Worm (Caenorhabditis elegans) whole organism, L1 larva: Measurements from ENCODE around the gene Y6D1A.1.

Experiments
- C16A3.4 ChIP-seq: fragments of 150-350 bp; optimal IDR thresholded peaks from 2 replicates; lab custom pipeline; 2014; ENCODE audit warnings: missing biosample characterization, missing genetic modification characterization
- C34B4.2 ChIP-seq: sonication (generic microtip); optimal IDR thresholded peaks from 2 replicates; lab custom pipeline; 2017; ENCODE audit warnings: mild to moderate bottlenecking, missing genetic modification characterization, missing compliant biosample characterization
- aha-1 ChIP-seq: fragments of 150-350 bp; optimal IDR thresholded peaks from 2 replicates; lab custom pipeline; 2014; ENCODE audit warnings: missing biosample characterization, missing genetic modification characterization
- ama-1 ChIP-seq: fragments of 150-350 bp; optimal IDR thresholded peaks from 2 replicates; lab custom pipeline; 2014
- blmp-1 ChIP-seq: fragments of 150-350 bp; optimal IDR thresholded peaks from 2 replicates; lab custom pipeline; 2014; ENCODE audit warnings: missing biosample characterization, missing genetic modification characterization
- ceh-63 ChIP-seq: fragments of 200-800 bp; sonication (Bioruptor generic); optimal IDR thresholded peaks from 2 replicates; lab custom pipeline; 2018; ENCODE audit warnings: mild to moderate bottlenecking, missing genetic modification characterization, missing compliant biosample characterization
- ceh-8 ChIP-seq: fragments of 200-800 bp; sonication (Bioruptor generic); optimal IDR thresholded peaks from 2 replicates; lab custom pipeline; 2018; ENCODE audit warnings: mild to moderate bottlenecking, missing genetic modification characterization, moderate library complexity, missing compliant biosample characterization
- ceh-88 ChIP-seq: fragments of 200-800 bp; sonication (Bioruptor generic); IDR thresholded peaks from 2 replicates; pipeline ENCODE4 v1.3.6; 2022; ENCODE audit warnings: missing genetic modification characterization, missing compliant biosample characterization
- efl-1 ChIP-seq, 4 experiments: fragments of 150-350 bp; optimal IDR thresholded peaks in 3 of 4; peaks in 1 of 4; 1 replicate in 1 of 4; 2 replicates in 3 of 4; lab custom pipeline; 2014; ENCODE audit warnings: missing biosample characterization in 2 of 4, missing genetic modification characterization in 2 of 4, missing genetic modification reagents in 2 of 4
- egl-13 ChIP-seq: sonication (generic microtip); optimal IDR thresholded peaks from 2 replicates; lab custom pipeline; 2016; ENCODE audit warnings: missing genotype, missing genetic modification reagents, missing genetic modification characterization, missing compliant biosample characterization
- egl-27 ChIP-seq, 2 experiments: fragments of 150-350 bp in 1 of 2; sonication (generic microtip); optimal IDR thresholded peaks; 3 replicates each; lab custom pipeline; 2017 to 2018; ENCODE audit warnings: missing biosample characterization in 2 of 2, missing genetic modification characterization in 2 of 2, missing genetic modification reagents in 2 of 2
- elt-2 ChIP-seq: sonication (generic microtip); optimal IDR thresholded peaks from 2 replicates; lab custom pipeline; 2016; ENCODE audit warnings: missing genetic modification characterization, mild to moderate bottlenecking, inconsistent platforms, missing compliant biosample characterization, missing genetic modification reagents
- elt-3 ChIP-seq, 6 experiments: fragments of 150-350 bp in 1 of 6; sonication (generic microtip); optimal IDR thresholded peaks; 2 replicates each; lab custom pipeline; 2017 to 2018; ENCODE audit warnings: missing biosample characterization in 6 of 6, missing genetic modification characterization in 6 of 6, inconsistent platforms in 1 of 6
- fkh-4 ChIP-seq: sonication (generic microtip); optimal IDR thresholded peaks from 2 replicates; lab custom pipeline; 2016; ENCODE audit warnings: missing compliant biosample characterization, missing genetic modification characterization, borderline replicate concordance
- fkh-8 ChIP-seq: sonication (generic microtip); optimal IDR thresholded peaks from 2 replicates; lab custom pipeline; 2016; ENCODE audit warnings: mild to moderate bottlenecking, missing genetic modification characterization, missing compliant biosample characterization
- grh-1 ChIP-seq: fragments of 200-800 bp; sonication (Bioruptor generic); IDR thresholded peaks from 2 replicates; pipeline ENCODE4 v1.3.6; 2022; ENCODE audit warnings: missing genetic modification reagents, missing genetic modification characterization, missing compliant biosample characterization
- hlh-4 ChIP-seq: sonication (generic microtip); optimal IDR thresholded peaks from 2 replicates; lab custom pipeline; 2016; ENCODE audit warnings: mild to moderate bottlenecking, missing genetic modification characterization, missing compliant biosample characterization
- lin-13 ChIP-seq: fragments of 150-350 bp; optimal IDR thresholded peaks from 2 replicates; lab custom pipeline; 2014; ENCODE audit warnings: missing biosample characterization, missing genetic modification reagents, missing genetic modification characterization
- lin-14 ChIP-seq: fragments of 200-800 bp; sonication (Bioruptor generic); optimal IDR thresholded peaks from 2 replicates; lab custom pipeline; 2018; ENCODE audit warnings: mild to moderate bottlenecking, missing genetic modification characterization, moderate library complexity, missing compliant biosample characterization
- lir-3 ChIP-seq: sonication (generic microtip); optimal IDR thresholded peaks from 2 replicates; lab custom pipeline; 2016; ENCODE audit warnings: mild to moderate bottlenecking, missing genetic modification characterization, moderate library complexity, missing compliant biosample characterization; ENCODE audit not compliant: poor library complexity
- lsy-2 ChIP-seq, 2 experiments: fragments of 150-350 bp; optimal IDR thresholded peaks; 2 replicates each; lab custom pipeline; 2014; ENCODE audit warnings: missing biosample characterization in 2 of 2, missing genetic modification characterization in 2 of 2
- mab-9 ChIP-seq: fragments of 200-800 bp; sonication (Bioruptor generic); IDR thresholded peaks from 2 replicates; pipeline ENCODE4 v1.3.6; 2022; ENCODE audit warnings: missing genetic modification reagents, missing genetic modification characterization, missing compliant biosample characterization
- mef-2 ChIP-seq: fragments of 150-350 bp; optimal IDR thresholded peaks from 2 replicates; lab custom pipeline; 2014; ENCODE audit warnings: missing biosample characterization, missing genetic modification characterization
- nhr-11 ChIP-seq: fragments of 150-350 bp; optimal IDR thresholded peaks from 2 replicates; lab custom pipeline; 2014; ENCODE audit warnings: missing biosample characterization, missing genetic modification characterization
- nhr-19 ChIP-seq: fragments of 200-800 bp; sonication (Bioruptor generic); conservative IDR thresholded peaks from 2 replicates; pipeline ENCODE4 v1.3.6; 2022; ENCODE audit warnings: missing genetic modification characterization, missing compliant biosample characterization
- nhr-20 ChIP-seq: sonication (generic microtip); optimal IDR thresholded peaks from 2 replicates; lab custom pipeline; 2016; ENCODE audit warnings: mild to moderate bottlenecking, missing genetic modification characterization, missing compliant biosample characterization
- nhr-47 ChIP-seq: sonication (generic microtip); optimal IDR thresholded peaks from 2 replicates; lab custom pipeline; 2016; ENCODE audit warnings: mild to moderate bottlenecking, missing genetic modification characterization, moderate library complexity, missing compliant biosample characterization
- nhr-71 ChIP-seq: sonication (generic microtip); optimal IDR thresholded peaks from 2 replicates; lab custom pipeline; 2016; ENCODE audit warnings: mild to moderate bottlenecking, missing genetic modification characterization, moderate library complexity, missing compliant biosample characterization
- nhr-85 ChIP-seq: sonication (generic microtip); peaks from one replicate; lab custom pipeline; 2016; ENCODE audit warnings: missing genetic modification characterization, inconsistent platforms, missing compliant biosample characterization
- nhr-90 ChIP-seq: sonication (generic microtip); optimal IDR thresholded peaks from 2 replicates; lab custom pipeline; 2016; ENCODE audit warnings: mild to moderate bottlenecking, missing genetic modification characterization, missing compliant biosample characterization; ENCODE audit not compliant: poor library complexity
- pag-3 ChIP-seq: sonication (generic microtip); optimal IDR thresholded peaks from 2 replicates; lab custom pipeline; 2017; ENCODE audit warnings: missing genetic modification characterization, mild to moderate bottlenecking, missing compliant biosample characterization, antibody characterized with exemption, borderline replicate concordance; ENCODE audit not compliant: insufficient read depth
- pqm-1 ChIP-seq: sonication (generic microtip); optimal IDR thresholded peaks from 3 replicates; lab custom pipeline; 2017; ENCODE audit warnings: missing biosample characterization, missing genetic modification characterization
- rnt-1 ChIP-seq: sonication (generic microtip); optimal IDR thresholded peaks from 2 replicates; lab custom pipeline; 2016; ENCODE audit warnings: mild to moderate bottlenecking, missing genetic modification characterization, moderate library complexity, missing compliant biosample characterization
- snpc-4 ChIP-seq: fragments of 150-350 bp; optimal IDR thresholded peaks from 2 replicates; lab custom pipeline; 2014; ENCODE audit warnings: missing biosample characterization, missing genetic modification characterization
- snu-23 ChIP-seq: sonication (generic microtip); optimal IDR thresholded peaks from 2 replicates; lab custom pipeline; 2016; ENCODE audit warnings: missing genetic modification characterization, missing compliant biosample characterization
- sptf-1 ChIP-seq: fragments of 150-350 bp; optimal IDR thresholded peaks from 2 replicates; lab custom pipeline; 2014; ENCODE audit warnings: missing biosample characterization, missing genetic modification characterization
- swsn-7 ChIP-seq: sonication (generic microtip); optimal IDR thresholded peaks from 2 replicates; lab custom pipeline; 2016; ENCODE audit warnings: missing genetic modification characterization, missing compliant biosample characterization
- tbx-2 ChIP-seq: sonication (generic microtip); optimal IDR thresholded peaks from 2 replicates; lab custom pipeline; 2016; ENCODE audit warnings: missing genetic modification characterization, missing compliant biosample characterization
- unc-30 ChIP-seq: sonication (generic microtip); optimal IDR thresholded peaks from 2 replicates; lab custom pipeline; 2017; ENCODE audit warnings: missing biosample characterization, missing genetic modification characterization
- unc-98 ChIP-seq: fragments of 200-800 bp; sonication (Bioruptor generic); IDR thresholded peaks from 2 replicates; pipeline ENCODE4 v1.3.6; 2022; ENCODE audit warnings: missing genetic modification characterization, missing compliant biosample characterization
- ztf-11 ChIP-seq, 2 experiments: sonication (generic microtip); optimal IDR thresholded peaks; 2 replicates each; lab custom pipeline; 2016 to 2017; ENCODE audit warnings: missing genetic modification characterization in 2 of 2, missing biosample characterization in 1 of 2, missing compliant biosample characterization in 1 of 2

The Y6D1A.1 gene

ce11 chrII:11842766-11843165, 19.4 kb upstream of the Y6D1A.1 start:
- TF ChIP-seq snpc-4 (tag; lab: Kevin White, UChicago) (peak; percentile 27), ceh-63 (GFP tag; lab: Kevin White, UChicago) (no peak), elt-2 (no peak)

- TF ChIP-seq pag-3 (tag; lab: Kevin White, UChicago) (no peak), egl-27 (tag; optimal IDR thresholded peaks at IDR 0.05; lab: Kevin White, UChicago) (no peak), nhr-90 (no peak), efl-1 (optimal IDR thresholded peaks at IDR 0.05; lab: Kevin White, UChicago) (no peak), efl-1 (GFP tag; optimal IDR thresholded peaks at IDR 0.05 in 1 of 2; lab: Kevin White, UChicago) (no peak), fkh-4 (tag; lab: Kevin White, UChicago) (no peak), C16A3.4 (tag; lab: Kevin White, UChicago) (no peak), pqm-1 (tag; lab: Kevin White, UChicago) (no peak)
Observed at ce11 chrII:11842317-11842716, 18.9 kb upstream of the Y6D1A.1 start, which contains the start of gene T27D12.1. TSS of gene T27D12.1 (plus strand) at chrII:11842617.

ce11 chrII:11841653-11842052, 18.2 kb upstream of the Y6D1A.1 start:
- TF ChIP-seq sptf-1 (tag; lab: Kevin White, UChicago), result no peak
- TF ChIP-seq nhr-20 (tag; lab: Kevin White, UChicago), result peak; percentile 50
- peak; percentile 35 for TF ChIP-seq lin-14 (GFP tag; lab: Kevin White, UChicago)
- TF ChIP-seq nhr-90, result peak; percentile 59
- TF ChIP-seq snpc-4 (tag; lab: Kevin White, UChicago), result peak; percentile 80
- no peak for TF ChIP-seq ceh-8 (GFP tag; lab: Kevin White, UChicago)
- 0 out of 2 replicates have a peak, but pooled peaks have one; percentile 21 for TF ChIP-seq nhr-19 (GFP tag; lab: Robert Waterston, UW)
- peak; percentile 40 for TF ChIP-seq nhr-47 (tag; lab: Kevin White, UChicago)
- no peak for TF ChIP-seq ama-1 (lab: Kevin White, UChicago)
- TF ChIP-seq nhr-71 (tag; lab: Kevin White, UChicago), result peak; percentile 57
- TF ChIP-seq snu-23 (GFP tag; lab: Kevin White, UChicago), result peak; percentile 35
- peak; percentile 90 for TF ChIP-seq nhr-85 (tag; lab: Kevin White, UChicago)
- 0 out of 2 replicates have a peak, but pooled peaks have one; percentile 14 for TF ChIP-seq grh-1 (GFP tag; lab: Robert Waterston, UW)
- no peak for TF ChIP-seq ceh-88 (GFP tag; lab: Robert Waterston, UW)
- TF ChIP-seq hlh-4 (tag; lab: Kevin White, UChicago), result no peak
- no peak for TF ChIP-seq egl-13 (tag; lab: Kevin White, UChicago)

- no peak for TF ChIP-seq C34B4.2 (tag; lab: Kevin White, UChicago)
- peak; percentile 64 for TF ChIP-seq nhr-71 (tag; lab: Kevin White, UChicago)
- TF ChIP-seq C16A3.4 (tag; lab: Kevin White, UChicago), result no peak
- TF ChIP-seq elt-3 (tag; optimal IDR thresholded peaks at IDR 0.05; lab: Kevin White, UChicago), result peak in 1 of 6 experiments; percentile 48
- TF ChIP-seq aha-1 (tag; lab: Kevin White, UChicago), result no peak
- peak; percentile 89 for TF ChIP-seq nhr-85 (tag; lab: Kevin White, UChicago)
- TF ChIP-seq nhr-19 (GFP tag; lab: Robert Waterston, UW), result peak; percentile 21; the same call in 1 of the 2 replicates
- TF ChIP-seq blmp-1 (tag; lab: Kevin White, UChicago), result peak; percentile 15
- TF ChIP-seq lsy-2 (tag; optimal IDR thresholded peaks at IDR 0.05; lab: Kevin White, UChicago), result peak in 1 of 2 experiments; percentile 18
- TF ChIP-seq lir-3 (tag; lab: Kevin White, UChicago), result no peak
- peak; percentile 14 for TF ChIP-seq snu-23 (GFP tag; lab: Kevin White, UChicago)
- peak; percentile 60 for TF ChIP-seq nhr-20 (tag; lab: Kevin White, UChicago)
- no peak for TF ChIP-seq unc-30 (tag; lab: Kevin White, UChicago)
- peak; percentile 50 for TF ChIP-seq lin-14 (GFP tag; lab: Kevin White, UChicago)
Observed at ce11 chrII:11839116-11839515, 15.7 kb upstream of the Y6D1A.1 start.

ce11 chrII:11838353-11838752, 14.9 kb upstream of the Y6D1A.1 start:
- TF ChIP-seq rnt-1 (no peak), nhr-19 (GFP tag; lab: Robert Waterston, UW) (peak; percentile 24; the same call in 1 of the 2 replicates), mef-2 (tag; lab: Kevin White, UChicago) (no peak), tbx-2 (tag; lab: Kevin White, UChicago) (peak; percentile 41), nhr-11 (tag; lab: Kevin White, UChicago) (no peak), swsn-7 (tag; lab: Kevin White, UChicago) (no peak), nhr-20 (tag; lab: Kevin White, UChicago) (peak; percentile 81), lsy-2 (tag; optimal IDR thresholded peaks at IDR 0.05; lab: Kevin White, UChicago) (peak in 1 of 2 experiments; percentile 28), ztf-11 (tag; optimal IDR thresholded peaks at IDR 0.05; lab: Kevin White, UChicago) (no peak), unc-98 (no peak), nhr-90 (peak; percentile 17), mab-9 (no peak), lin-13 (GFP tag; lab: Kevin White, UChicago) (no peak), ceh-8 (GFP tag; lab: Kevin White, UChicago) (no peak), nhr-85 (tag; lab: Kevin White, UChicago) (peak; percentile 96), lin-14 (GFP tag; lab: Kevin White, UChicago) (peak; percentile 80), fkh-8 (tag; lab: Kevin White, UChicago) (no peak), elt-3 (tag; optimal IDR thresholded peaks at IDR 0.05; lab: Kevin White, UChicago) (peak in 4 of 6 experiments; percentile 66 to 93 (median 67))
